Fruit fly (Drosophila melanogaster) whole organism, pupa: ENCODE results near the gene wda.

Source experiments
- CG10348 ChIP-seq: fragments of 200-800 bp; sonication (Bioruptor generic); IDR thresholded peaks from 2 replicates; pipeline ENCODE4 v1.3.6; 2022; ENCODE audit warnings: missing biosample characterization, missing genetic modification characterization
- CG12605 ChIP-seq: fragments of 200-800 bp; sonication (Bioruptor generic); IDR thresholded peaks from 2 replicates; pipeline ENCODE4 v1.3.6; 2022; ENCODE audit warnings: missing biosample characterization, missing genetic modification characterization
- CG13204 ChIP-seq: fragments of 200-800 bp; sonication (Bioruptor generic); optimal IDR thresholded peaks from 2 replicates; lab custom pipeline; 2018; ENCODE audit warnings: missing biosample characterization, mild to moderate bottlenecking, missing genetic modification characterization, moderate library complexity
- CG14655 ChIP-seq: fragments of 200-800 bp; sonication (Bioruptor generic); optimal IDR thresholded peaks from 3 replicates; lab custom pipeline; 2017; ENCODE audit warnings: mild to moderate bottlenecking, missing biosample characterization, missing genetic modification reagents, missing genetic modification characterization
- CG15710 ChIP-seq: fragments of 200-800 bp; sonication (Bioruptor generic); optimal IDR thresholded peaks from 2 replicates; lab custom pipeline; 2018; ENCODE audit warnings: missing biosample characterization, mild to moderate bottlenecking, missing genetic modification characterization, moderate library complexity
- CG17806 ChIP-seq: fragments of 200-800 bp; sonication (Bioruptor generic); optimal IDR thresholded peaks from 2 replicates; lab custom pipeline; 2018; ENCODE audit warnings: missing biosample characterization, mild to moderate bottlenecking, missing genetic modification characterization, moderate library complexity
- CG32121 ChIP-seq: fragments of 200-800 bp; sonication (Bioruptor generic); IDR thresholded peaks from 2 replicates; pipeline ENCODE4 v1.3.6; 2022; ENCODE audit warnings: missing biosample characterization, missing genetic modification characterization
- CG34367 ChIP-seq: fragments of 200-800 bp; sonication (Bioruptor generic); optimal IDR thresholded peaks from 2 replicates; lab custom pipeline; 2018; ENCODE audit warnings: missing biosample characterization, mild to moderate bottlenecking, missing genetic modification characterization
- CG4496 ChIP-seq: fragments of 200-800 bp; sonication (Bioruptor generic); IDR thresholded peaks from 3 replicates; pipeline ENCODE4 v1.3.6; 2022; ENCODE audit warnings: missing biosample characterization, missing genetic modification characterization
- CG8159 ChIP-seq: fragments of 200-800 bp; sonication (Bioruptor generic); optimal IDR thresholded peaks from 3 replicates; lab custom pipeline; 2018; ENCODE audit warnings: missing biosample characterization, mild to moderate bottlenecking, missing genetic modification characterization, moderate library complexity
- CG8301 ChIP-seq: fragments of 200-800 bp; sonication (Bioruptor generic); optimal IDR thresholded peaks from 2 replicates; lab custom pipeline; 2018; ENCODE audit warnings: missing biosample characterization, mild to moderate bottlenecking, missing genetic modification characterization
- CG9948 ChIP-seq: fragments of 200-800 bp; sonication (Bioruptor generic); optimal IDR thresholded peaks from 2 replicates; lab custom pipeline; 2018; ENCODE audit warnings: missing biosample characterization, mild to moderate bottlenecking, missing genetic modification characterization, moderate library complexity
- D1 ChIP-seq: fragments of 200-800 bp; sonication (Bioruptor generic); optimal IDR thresholded peaks from 2 replicates; lab custom pipeline; 2018; ENCODE audit warnings: missing biosample characterization, mild to moderate bottlenecking, missing genetic modification characterization, moderate library complexity
- EcR ChIP-seq: fragments of 200-800 bp; sonication (Bioruptor generic); optimal IDR thresholded peaks from 3 replicates; lab custom pipeline; 2019; ENCODE audit warnings: missing biosample characterization, missing genetic modification characterization, mild to moderate bottlenecking, moderate library complexity, missing genetic modification reagents
- Ets98B ChIP-seq: fragments of 200-800 bp; sonication (Bioruptor generic); IDR thresholded peaks from 2 replicates; pipeline ENCODE4 v1.3.6; 2022; ENCODE audit warnings: missing biosample characterization, missing genetic modification characterization
- Pif1A ChIP-seq: fragments of 200-800 bp; sonication (Bioruptor generic); optimal IDR thresholded peaks from 3 replicates; lab custom pipeline; 2016; ENCODE audit warnings: missing biosample characterization, missing genetic modification characterization
- Pif1B ChIP-seq: fragments of 200-800 bp; sonication (Bioruptor generic); optimal IDR thresholded peaks from 3 replicates; lab custom pipeline; 2016; ENCODE audit warnings: missing biosample characterization, missing genetic modification characterization
- Snoo ChIP-seq: fragments of 200-800 bp; sonication (Bioruptor generic); optimal IDR thresholded peaks from 3 replicates; lab custom pipeline; 2017; ENCODE audit warnings: missing biosample characterization, mild to moderate bottlenecking, missing genetic modification characterization, inconsistent platforms
- fd96Ca ChIP-seq: fragments of 200-800 bp; sonication (Bioruptor generic); IDR thresholded peaks from 3 replicates; pipeline ENCODE4 v1.3.6; 2022; ENCODE audit warnings: missing biosample characterization, missing genetic modification characterization
- gl ChIP-seq: fragments of 200-800 bp; sonication (Bioruptor generic); optimal IDR thresholded peaks from 2 replicates; lab custom pipeline; 2018; ENCODE audit warnings: missing biosample characterization, mild to moderate bottlenecking, missing genetic modification characterization
- rn ChIP-seq: fragments of 200-800 bp; sonication (Bioruptor generic); IDR thresholded peaks from 2 replicates; pipeline ENCODE4 v1.3.6; 2022; ENCODE audit warnings: missing biosample characterization, missing genetic modification characterization

Gene wda

dm6 chr3R:23279834-23280233, 21.9 kb upstream of the wda start:
- TF ChIP-seq Snoo (tag; lab: Kevin White, UChicago), result no peak
- no peak for TF ChIP-seq CG4496 (GFP tag; lab: Robert Waterston, UW)
- no peak for TF ChIP-seq CG14655 (GFP tag; lab: Kevin White, UChicago)
- TF ChIP-seq Ets98B (GFP tag; lab: Robert Waterston, UW), result no peak
- TF ChIP-seq CG8301 (tag; lab: Kevin White, UChicago), result no peak
- TF ChIP-seq EcR (GFP tag; lab: Kevin White, UChicago), result no peak
- no peak for TF ChIP-seq fd96Ca
- TF ChIP-seq CG12605, result no peak
- no peak for TF ChIP-seq CG34367
- no peak for TF ChIP-seq CG32121 (GFP tag; lab: Robert Waterston, UW)
- TF ChIP-seq rn (GFP tag; lab: Robert Waterston, UW), result no peak
- no peak for TF ChIP-seq CG9948
- no peak for TF ChIP-seq CG15710 (tag; lab: Kevin White, UChicago)
- no peak for TF ChIP-seq CG8159

dm6 chr3R:23278704-23279379, 21.0 kb upstream of the wda start:
- TF ChIP-seq CG13204 (GFP tag; lab: Kevin White, UChicago), result peak; percentile 73
- TF ChIP-seq CG4496 (GFP tag; lab: Robert Waterston, UW), result peak; percentile 70
- TF ChIP-seq Pif1A (GFP tag; lab: Kevin White, UChicago), result no peak
- peak; percentile 5 for TF ChIP-seq CG8159
- TF ChIP-seq CG10348 (GFP tag; lab: Robert Waterston, UW), result no peak
- TF ChIP-seq CG12605, result peak; percentile 66

DNA sequence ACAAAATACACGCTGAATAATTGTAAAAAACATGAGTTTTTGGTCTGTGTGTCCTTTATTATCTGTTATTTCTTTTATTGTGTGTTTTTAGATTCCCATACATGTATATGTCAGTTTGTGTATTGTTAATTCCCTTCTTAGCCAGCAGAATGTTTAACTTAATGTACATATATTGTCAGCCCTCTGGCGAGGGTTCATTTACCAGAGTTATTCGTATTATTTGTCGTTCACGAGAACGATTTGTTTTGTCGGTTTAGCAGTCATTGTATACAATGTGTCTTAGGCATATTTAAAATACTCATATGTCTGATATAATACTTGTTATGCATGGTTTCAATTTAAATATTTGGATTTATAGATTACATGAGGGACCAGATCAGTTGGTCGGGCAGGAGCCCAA, 2.7 kb upstream of the wda start:
- TF ChIP-seq CG10348 (GFP tag; lab: Robert Waterston, UW) (no peak), CG9948 (no peak), CG8159 (no peak), Ets98B (GFP tag; lab: Robert Waterston, UW) (no peak), CG17806 (tag; lab: Kevin White, UChicago) (no peak), CG14655 (GFP tag; lab: Kevin White, UChicago) (no peak)

- TF ChIP-seq Ets98B (GFP tag; lab: Robert Waterston, UW), result no peak
- no peak for TF ChIP-seq CG10348 (GFP tag; lab: Robert Waterston, UW)
- no peak for TF ChIP-seq fd96Ca
- no peak for TF ChIP-seq rn (GFP tag; lab: Robert Waterston, UW)
- TF ChIP-seq Pif1A (GFP tag; lab: Kevin White, UChicago), result no peak
- no peak for TF ChIP-seq CG15710 (tag; lab: Kevin White, UChicago)
- TF ChIP-seq CG4496 (GFP tag; lab: Robert Waterston, UW), result no peak
- no peak for TF ChIP-seq CG14655 (GFP tag; lab: Kevin White, UChicago)
- no peak for TF ChIP-seq D1 (tag; lab: Kevin White, UChicago)
- TF ChIP-seq gl, result no peak
- no peak for TF ChIP-seq CG34367
- TF ChIP-seq EcR (GFP tag; lab: Kevin White, UChicago), result no peak
- no peak for TF ChIP-seq CG32121 (GFP tag; lab: Robert Waterston, UW)
These were observed 637 bp upstream of the wda start for dm6 chr3R:23258524-23258923.

DNA sequence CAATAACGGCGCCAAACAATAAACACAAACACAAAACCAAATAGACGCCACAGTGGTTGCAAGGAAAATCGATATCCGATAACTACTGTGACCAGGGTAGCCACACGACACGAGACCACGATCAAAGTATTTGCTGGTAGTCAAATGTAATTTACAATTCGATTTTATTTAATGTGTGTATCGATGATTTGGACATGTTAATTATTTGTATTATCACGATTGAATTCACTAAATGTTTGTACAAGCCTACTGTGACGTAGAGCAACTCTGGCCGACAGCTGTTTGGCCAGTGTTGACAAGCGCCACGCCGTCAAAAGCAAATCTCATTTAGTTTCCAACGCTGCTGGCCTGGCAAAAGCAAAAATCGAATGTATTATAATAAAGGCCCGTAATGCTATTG, 6.6 kb downstream of the wda start, which contains the start of the genes Rad60 and EloA:
TSS of gene Rad60 (minus strand) at position 222 of the 400 bp plus-strand sequence.
TSS of gene EloA (plus strand) at position 308 of the 400 bp plus-strand sequence.
- TF ChIP-seq CG13204 (GFP tag; lab: Kevin White, UChicago), result no peak
- peak; percentile 33 for TF ChIP-seq gl
- TF ChIP-seq CG32121 (GFP tag; lab: Robert Waterston, UW), result 0 out of 2 replicates have a peak, but pooled peaks have one; percentile 12
- TF ChIP-seq CG34367, result peak; percentile 41
- TF ChIP-seq CG10348 (GFP tag; lab: Robert Waterston, UW), result no peak
- peak; percentile 59 for TF ChIP-seq Snoo (tag; lab: Kevin White, UChicago)
- peak; percentile 60 for TF ChIP-seq CG15710 (tag; lab: Kevin White, UChicago)
- TF ChIP-seq D1 (tag; lab: Kevin White, UChicago), result no peak
- TF ChIP-seq Pif1B (GFP tag; lab: Kevin White, UChicago), result peak; percentile 65
- TF ChIP-seq CG8159, result peak; percentile 58
- TF ChIP-seq CG4496 (GFP tag; lab: Robert Waterston, UW), result peak; percentile 81
- TF ChIP-seq Pif1A (GFP tag; lab: Kevin White, UChicago), result no peak
- TF ChIP-seq EcR (GFP tag; lab: Kevin White, UChicago), result no peak
- no peak for TF ChIP-seq CG12605
- TF ChIP-seq Ets98B (GFP tag; lab: Robert Waterston, UW), result peak; percentile 70
- TF ChIP-seq CG14655 (GFP tag; lab: Kevin White, UChicago), result no peak
- peak; percentile 79 for TF ChIP-seq fd96Ca
- TF ChIP-seq CG8301 (tag; lab: Kevin White, UChicago), result peak; percentile 48
- peak; percentile 48 for TF ChIP-seq CG17806 (tag; lab: Kevin White, UChicago)
- TF ChIP-seq CG9948, result peak; percentile 26
- TF ChIP-seq rn (GFP tag; lab: Robert Waterston, UW), result 0 out of 2 replicates have a peak, but pooled peaks have one; percentile 24

- TF ChIP-seq CG4496 (GFP tag; lab: Robert Waterston, UW), result no peak
- no peak for TF ChIP-seq fd96Ca
- TF ChIP-seq CG14655 (GFP tag; lab: Kevin White, UChicago), result no peak
- TF ChIP-seq CG17806 (tag; lab: Kevin White, UChicago), result no peak
- TF ChIP-seq CG34367, result no peak
- TF ChIP-seq Pif1A (GFP tag; lab: Kevin White, UChicago), result no peak
- no peak for TF ChIP-seq CG12605
- TF ChIP-seq Ets98B (GFP tag; lab: Robert Waterston, UW), result peak; percentile 21; the same call in 1 of the 2 replicates
These were observed 8.9 kb downstream of the wda start, which contains the start of gene CG4467 for dm6 chr3R:23248853-23249573. CG4467 (minus strand) TSS chr3R:23248903.
